Fruit fly (Drosophila melanogaster) whole organism, embryonic: Measurements from ENCODE around the gene BckdhA.

ENCODE experiments used
- Bdp1 ChIP-seq: fragments of 200-800 bp; sonication (Bioruptor generic); optimal IDR thresholded peaks from 3 replicates; lab custom pipeline; 2016; ENCODE audit warnings: missing biosample characterization, missing genetic modification characterization
- C15 ChIP-seq: fragments of 200-800 bp; sonication (Bioruptor generic); IDR thresholded peaks from 3 replicates; pipeline ENCODE4 v1.3.6; 2022; ENCODE audit warnings: missing biosample characterization, missing genetic modification characterization
- CG10543 ChIP-seq: fragments of 200-800 bp; sonication (Bioruptor generic); optimal IDR thresholded peaks from 3 replicates; lab custom pipeline; 2017; ENCODE audit warnings: missing biosample characterization, mild to moderate bottlenecking, missing genetic modification characterization, moderate library complexity
- CG11247 ChIP-seq: fragments of 200-800 bp; sonication (Bioruptor generic); IDR thresholded peaks from 2 replicates; pipeline ENCODE4 v1.3.6; 2022; ENCODE audit warnings: missing biosample characterization, missing genetic modification characterization
- CG11695 ChIP-seq: fragments of 200-800 bp; sonication (Bioruptor generic); IDR thresholded peaks from 3 replicates; pipeline ENCODE4 v1.3.6; 2022; ENCODE audit warnings: missing biosample characterization, missing genetic modification characterization
- CG13287 ChIP-seq: fragments of 200-800 bp; sonication (Bioruptor generic); IDR thresholded peaks from 2 replicates; pipeline ENCODE4 v1.3.6; 2022; ENCODE audit warnings: missing biosample characterization, missing genetic modification characterization; ENCODE audit not compliant: partially characterized antibody
- CG13296 ChIP-seq: fragments of 200-800 bp; sonication (Bioruptor generic); optimal IDR thresholded peaks from 3 replicates; lab custom pipeline; 2018; ENCODE audit warnings: missing biosample characterization, mild to moderate bottlenecking, missing genetic modification characterization
- CG15011 ChIP-seq: fragments of 200-800 bp; sonication (Bioruptor generic); optimal IDR thresholded peaks from 3 replicates; lab custom pipeline; 2018; ENCODE audit warnings: missing biosample characterization, mild to moderate bottlenecking, missing genetic modification characterization
- CG1529 ChIP-seq: fragments of 200-800 bp; sonication (Bioruptor generic); optimal IDR thresholded peaks from 3 replicates; lab custom pipeline; 2018; ENCODE audit warnings: missing biosample characterization, missing genetic modification characterization
- CG1647 ChIP-seq: fragments of 200-800 bp; sonication (Bioruptor generic); optimal IDR thresholded peaks from 3 replicates; lab custom pipeline; 2016; ENCODE audit warnings: missing biosample characterization, missing genetic modification characterization
- CG1792 ChIP-seq: fragments of 200-800 bp; sonication (Bioruptor generic); optimal IDR thresholded peaks from 2 replicates; lab custom pipeline; 2016; ENCODE audit warnings: missing biosample characterization, missing genetic modification characterization
- CG2678 ChIP-seq: fragments of 200-800 bp; sonication (Bioruptor generic); optimal IDR thresholded peaks from 3 replicates; lab custom pipeline; 2019; ENCODE audit warnings: missing biosample characterization, mild to moderate bottlenecking, missing genetic modification characterization, moderate library complexity
- CG42726 ChIP-seq: fragments of 200-800 bp; sonication (Bioruptor generic); IDR thresholded peaks from 2 replicates; pipeline ENCODE4 v1.3.6; 2022; ENCODE audit warnings: missing biosample characterization, missing genetic modification characterization; ENCODE audit not compliant: partially characterized antibody
- CG5953 ChIP-seq: fragments of 200-800 bp; sonication (Bioruptor generic); IDR thresholded peaks from 2 replicates; pipeline ENCODE4 v1.3.6; 2022; ENCODE audit warnings: missing biosample characterization, missing genetic modification characterization
- CG6765 ChIP-seq: fragments of 200-800 bp; sonication (Bioruptor generic); optimal IDR thresholded peaks from 3 replicates; lab custom pipeline; 2017; ENCODE audit warnings: missing biosample characterization, mild to moderate bottlenecking, missing genetic modification characterization
- CG6813 ChIP-seq: fragments of 200-800 bp; sonication (Bioruptor generic); optimal IDR thresholded peaks from 2 replicates; lab custom pipeline; 2017; ENCODE audit warnings: missing biosample characterization, missing genetic modification characterization, mild to moderate bottlenecking, moderate library complexity, missing genetic modification reagents
- CG7271 ChIP-seq: fragments of 200-800 bp; sonication (Bioruptor generic); optimal IDR thresholded peaks from 2 replicates; lab custom pipeline; 2018; ENCODE audit warnings: missing biosample characterization, mild to moderate bottlenecking, missing genetic modification characterization, moderate library complexity
- CG7357 ChIP-seq: fragments of 200-800 bp; sonication (Bioruptor generic); IDR thresholded peaks from 3 replicates; pipeline ENCODE4 v1.3.6; 2022; ENCODE audit warnings: missing biosample characterization, missing genetic modification characterization
- Camta ChIP-seq: fragments of 200-800 bp; sonication (Bioruptor generic); optimal IDR thresholded peaks from 2 replicates; lab custom pipeline; 2016; ENCODE audit warnings: missing biosample characterization, missing genetic modification characterization
- Dll ChIP-seq: fragments of 200-800 bp; sonication (Bioruptor generic); IDR thresholded peaks from 4 replicates; pipeline ENCODE4 v1.3.6; 2022; ENCODE audit warnings: missing biosample characterization, missing genetic modification characterization; ENCODE audit not compliant: partially characterized antibody
- Drgx ChIP-seq: fragments of 200-800 bp; sonication (Bioruptor generic); IDR thresholded peaks from 2 replicates; pipeline ENCODE4 v1.3.6; 2022; ENCODE audit warnings: missing biosample characterization, missing genetic modification characterization
- Fer1 ChIP-seq: fragments of 200-800 bp; sonication (Bioruptor generic); optimal IDR thresholded peaks from 2 replicates; lab custom pipeline; 2017; ENCODE audit warnings: missing biosample characterization, mild to moderate bottlenecking, missing genetic modification characterization
- Hmr ChIP-seq: fragments of 200-800 bp; sonication (Bioruptor generic); optimal IDR thresholded peaks from 3 replicates; lab custom pipeline; 2017; ENCODE audit warnings: mild to moderate bottlenecking, missing biosample characterization, missing genetic modification reagents, missing genetic modification characterization
- Kr ChIP-seq: fragments of 200-800 bp; sonication (Bioruptor generic); optimal IDR thresholded peaks from 2 replicates; lab custom pipeline; 2017; ENCODE audit warnings: missing biosample characterization, mild to moderate bottlenecking, missing genetic modification characterization
- MTF-1 ChIP-seq: fragments of 200-800 bp; sonication (Bioruptor generic); optimal IDR thresholded peaks from 2 replicates; lab custom pipeline; 2018; ENCODE audit warnings: missing biosample characterization, mild to moderate bottlenecking, missing genetic modification characterization, borderline replicate concordance
- Max ChIP-seq: fragments of 200-800 bp; sonication (Bioruptor generic); optimal IDR thresholded peaks from 2 replicates; lab custom pipeline; 2016; ENCODE audit warnings: missing biosample characterization, mild to moderate bottlenecking, missing genetic modification characterization
- Mrtf ChIP-seq: fragments of 200-800 bp; sonication (Bioruptor generic); IDR thresholded peaks from 3 replicates; pipeline ENCODE4 v1.3.6; 2022; ENCODE audit warnings: missing biosample characterization, missing genetic modification characterization
- Myb ChIP-seq: fragments of 200-800 bp; sonication (Bioruptor generic); optimal IDR thresholded peaks from 2 replicates; lab custom pipeline; 2016; ENCODE audit warnings: missing biosample characterization, missing genetic modification characterization
- Rfx ChIP-seq: fragments of 200-800 bp; sonication (Bioruptor generic); IDR thresholded peaks from 2 replicates; pipeline ENCODE4 v1.3.6; 2022; ENCODE audit warnings: missing biosample characterization, missing genetic modification characterization
- Rx ChIP-seq: fragments of 200-800 bp; sonication (Bioruptor generic); IDR thresholded peaks from 2 replicates; pipeline ENCODE4 v1.3.6; 2022; ENCODE audit warnings: missing biosample characterization, missing genetic modification characterization
- Scr ChIP-seq: fragments of 200-800 bp; sonication (Bioruptor generic); IDR thresholded peaks from 2 replicates; pipeline ENCODE4 v1.3.6; 2022; ENCODE audit warnings: missing biosample characterization, missing genetic modification characterization; ENCODE audit not compliant: partially characterized antibody
- Ssrp ChIP-seq: fragments of 200-800 bp; sonication (Bioruptor generic); optimal IDR thresholded peaks from 2 replicates; lab custom pipeline; 2018; ENCODE audit warnings: missing biosample characterization, mild to moderate bottlenecking, missing genetic modification characterization, moderate library complexity
- Stat92E ChIP-seq, 3 experiments: fragments of >200 bp in 2 of 3; fragments of 200-800 bp in 1 of 3; sonication (Bioruptor generic) in 1 of 3; optimal IDR thresholded peaks; 2 replicates each; lab custom pipeline; 2017 to 2019; ENCODE audit warnings: missing biosample characterization in 3 of 3, missing genetic modification characterization in 3 of 3, mild to moderate bottlenecking in 1 of 3, moderate library complexity in 1 of 3
- Trl ChIP-seq, 3 experiments: fragments of >200 bp in 2 of 3; fragments of 200-800 bp in 1 of 3; sonication (Bioruptor generic) in 1 of 3; optimal IDR thresholded peaks; 2 replicates in 1 of 3; 3 replicates in 2 of 3; lab custom pipeline; 2016 to 2017; ENCODE audit warnings: missing biosample characterization in 1 of 3, missing genetic modification characterization in 1 of 3
- ac ChIP-seq: fragments of 200-800 bp; sonication (Bioruptor generic); optimal IDR thresholded peaks from 3 replicates; lab custom pipeline; 2017; ENCODE audit warnings: missing biosample characterization, mild to moderate bottlenecking, missing genetic modification characterization
- aop ChIP-seq: fragments of 200-800 bp; sonication (Bioruptor generic); IDR thresholded peaks from 2 replicates; pipeline ENCODE4 v1.3.6; 2022; ENCODE audit warnings: missing biosample characterization, missing genetic modification characterization
- cato ChIP-seq: fragments of 200-800 bp; sonication (Bioruptor generic); optimal IDR thresholded peaks from 2 replicates; lab custom pipeline; 2016; ENCODE audit warnings: missing biosample characterization, missing genetic modification characterization, borderline replicate concordance
- da ChIP-seq: fragments of 200-800 bp; sonication (Bioruptor generic); optimal IDR thresholded peaks from 2 replicates; lab custom pipeline; 2016; ENCODE audit warnings: missing biosample characterization, missing genetic modification characterization
- fd3F ChIP-seq: fragments of 200-800 bp; sonication (Bioruptor generic); optimal IDR thresholded peaks from 2 replicates; lab custom pipeline; 2018; ENCODE audit warnings: missing biosample characterization, mild to moderate bottlenecking, missing genetic modification characterization, moderate library complexity
- gfzf ChIP-seq: fragments of 200-800 bp; sonication (Bioruptor generic); optimal IDR thresholded peaks from 2 replicates; lab custom pipeline; 2016; ENCODE audit warnings: missing biosample characterization, mild to moderate bottlenecking, missing genetic modification characterization, moderate library complexity
- lilli ChIP-seq: fragments of 200-800 bp; sonication (Bioruptor generic); optimal IDR thresholded peaks from 3 replicates; lab custom pipeline; 2016; ENCODE audit warnings: missing biosample characterization, missing genetic modification characterization
- pb ChIP-seq: fragments of 200-800 bp; sonication (Bioruptor generic); optimal IDR thresholded peaks from 3 replicates; lab custom pipeline; 2016; ENCODE audit warnings: missing biosample characterization, missing genetic modification characterization
- peb ChIP-seq: fragments of 200-800 bp; sonication (Bioruptor generic); IDR thresholded peaks from 2 replicates; pipeline ENCODE4 v1.3.6; 2022; ENCODE audit warnings: missing biosample characterization, missing genetic modification characterization
- row ChIP-seq: fragments of 200-800 bp; sonication (Bioruptor generic); IDR thresholded peaks from 3 replicates; pipeline ENCODE4 v1.3.6; 2022; ENCODE audit warnings: missing biosample characterization, missing genetic modification characterization
- sim ChIP-seq: fragments of 200-800 bp; sonication (Bioruptor generic); IDR thresholded peaks from 2 replicates; pipeline ENCODE4 v1.3.6; 2022; ENCODE audit warnings: missing biosample characterization, missing genetic modification characterization
- sisA ChIP-seq: fragments of 200-800 bp; sonication (Bioruptor generic); IDR thresholded peaks from 2 replicates; pipeline ENCODE4 v1.3.6; 2022; ENCODE audit warnings: missing biosample characterization, missing genetic modification characterization
- slou ChIP-seq: fragments of 200-800 bp; sonication (Bioruptor generic); optimal IDR thresholded peaks from 3 replicates; lab custom pipeline; 2016; ENCODE audit warnings: missing biosample characterization, missing genetic modification characterization
- sug ChIP-seq: fragments of 200-800 bp; optimal IDR thresholded peaks from 2 replicates; lab custom pipeline; 2019; ENCODE audit warnings: missing biosample characterization, mild to moderate bottlenecking, missing genetic modification characterization, moderate library complexity
- unc-4 ChIP-seq: fragments of 200-800 bp; sonication (Bioruptor generic); IDR thresholded peaks from 2 replicates; pipeline ENCODE4 v1.3.6; 2022; ENCODE audit warnings: missing biosample characterization, missing genetic modification characterization; ENCODE audit not compliant: partially characterized antibody
- vnd ChIP-seq: fragments of 200-800 bp; sonication (Bioruptor generic); IDR thresholded peaks from 3 replicates; pipeline ENCODE4 v1.3.6; 2022; ENCODE audit warnings: missing biosample characterization, missing genetic modification characterization; ENCODE audit not compliant: partially characterized antibody

The BckdhA gene

dm6 chr3R:9581089-9581520 lies 25.5 kb downstream of the BckdhA start, which contains the start of gene CG8301 (continued):
- TF ChIP-seq Hmr (GFP tag; lab: Kevin White, UChicago), result peak; percentile 49
- no peak for TF ChIP-seq CG6765
- no peak for TF ChIP-seq Kr
- no peak for TF ChIP-seq CG2678 (tag; lab: Kevin White, UChicago)
- TF ChIP-seq pb (GFP tag; lab: Kevin White, UChicago), result no peak
- TF ChIP-seq CG1792 (GFP tag; lab: Kevin White, UChicago), result no peak
- TF ChIP-seq CG11247, result no peak
- TF ChIP-seq Camta, result peak; percentile 14
- TF ChIP-seq CG11695, result peak; percentile 56; the same call in 2 of the 3 replicates
- no peak for TF ChIP-seq peb
- TF ChIP-seq Scr (GFP tag; lab: Robert Waterston, UW), result no peak
- TF ChIP-seq Fer1 (GFP tag; lab: Kevin White, UChicago), result peak; percentile 72
- no peak for TF ChIP-seq Rx
- TF ChIP-seq Mrtf, result no peak
- no peak for TF ChIP-seq Trl (optimal IDR thresholded peaks at IDR 0.05; lab: Kevin White, UChicago)
- TF ChIP-seq Trl (GFP tag; optimal IDR thresholded peaks at IDR 0.05; lab: Kevin White, UChicago), result no peak
- no peak for TF ChIP-seq CG15011 (GFP tag; lab: Kevin White, UChicago)
- no peak for TF ChIP-seq CG6813 (GFP tag; lab: Kevin White, UChicago)
- TF ChIP-seq CG1647 (GFP tag; lab: Kevin White, UChicago), result no peak
- no peak for TF ChIP-seq CG7271 (tag; lab: Kevin White, UChicago)
- TF ChIP-seq slou (GFP tag; lab: Kevin White, UChicago), result no peak
- TF ChIP-seq Bdp1 (GFP tag; lab: Kevin White, UChicago), result no peak
- TF ChIP-seq Rfx (GFP tag; lab: Robert Waterston, UW), result peak; percentile 35; the same call in 1 of the 2 replicates
- no peak for TF ChIP-seq Max
- no peak for TF ChIP-seq sim
- no peak for TF ChIP-seq fd3F (GFP tag; lab: Kevin White, UChicago)
- TF ChIP-seq Stat92E (GFP tag; optimal IDR thresholded peaks at IDR 0.05; lab: Kevin White, UChicago), result no peak
- TF ChIP-seq unc-4 (GFP tag; lab: Robert Waterston, UW), result 0 out of 2 replicates have a peak, but pooled peaks have one; percentile 20
- TF ChIP-seq gfzf, result no peak
- peak; percentile 3 for TF ChIP-seq Myb
- TF ChIP-seq CG42726, result no peak
- no peak for TF ChIP-seq sisA (GFP tag; lab: Robert Waterston, UW)
- no peak for TF ChIP-seq CG7357
- no peak for TF ChIP-seq da
- no peak for TF ChIP-seq C15
- TF ChIP-seq row (GFP tag; lab: Robert Waterston, UW), result peak; percentile 68
- TF ChIP-seq Dll, result no peak
- no peak for TF ChIP-seq Ssrp
- no peak for TF ChIP-seq CG1529 (GFP tag; lab: Kevin White, UChicago)
- TF ChIP-seq lilli, result peak; percentile 49
- TF ChIP-seq MTF-1 (GFP tag; lab: Kevin White, UChicago), result no peak
- TF ChIP-seq CG13296, result no peak
- TF ChIP-seq sug (tag; lab: Kevin White, UChicago), result peak; percentile 9
- TF ChIP-seq CG10543 (GFP tag; lab: Kevin White, UChicago), result no peak
- TF ChIP-seq CG5953 (GFP tag; lab: Robert Waterston, UW), result no peak
- peak; percentile 56 for TF ChIP-seq Drgx (GFP tag; lab: Robert Waterston, UW)
- no peak for TF ChIP-seq ac (GFP tag; lab: Kevin White, UChicago)
- no peak for TF ChIP-seq vnd
- TF ChIP-seq aop, result no peak
- no peak for TF ChIP-seq cato (GFP tag; lab: Kevin White, UChicago)
- TF ChIP-seq CG13287 (GFP tag; lab: Robert Waterston, UW), result no peak
